Worm (Caenorhabditis elegans) whole organism, young adult: ENCODE results near the gene dac-1.
A peak's percentile ranks its signal among the peaks of the same experiment; 100 is the strongest.

Source experiments
- F22D6.2 ChIP-seq: sonication (generic microtip); optimal IDR thresholded peaks from 2 replicates; lab custom pipeline; 2016; ENCODE audit warnings: mild to moderate bottlenecking, missing genetic modification characterization, missing compliant biosample characterization
- F39B2.1 ChIP-seq: fragments of 200-800 bp; sonication (Bioruptor generic); IDR thresholded peaks from 2 replicates; pipeline ENCODE4 v1.3.6; 2022; ENCODE audit warnings: missing genetic modification reagents, missing genetic modification characterization, missing compliant biosample characterization
- T07F8.4 ChIP-seq: sonication (generic microtip); optimal IDR thresholded peaks from 2 replicates; lab custom pipeline; 2016; ENCODE audit warnings: mild to moderate bottlenecking, missing genetic modification characterization, moderate library complexity, missing compliant biosample characterization
- Y53F4B.3 ChIP-seq: fragments of 200-800 bp; sonication (Bioruptor generic); IDR thresholded peaks from 2 replicates; pipeline ENCODE4 v1.3.6; 2022; ENCODE audit warnings: missing genetic modification reagents, missing genetic modification characterization, missing compliant biosample characterization
- Y79H2A.3 ChIP-seq: fragments of 200-800 bp; sonication (Bioruptor generic); conservative IDR thresholded peaks from 2 replicates; pipeline ENCODE4 v1.3.6; 2022; ENCODE audit warnings: missing genetic modification reagents, missing genetic modification characterization, missing compliant biosample characterization
- aptf-2 ChIP-seq: fragments of 200-800 bp; sonication (Bioruptor generic); conservative IDR thresholded peaks from 2 replicates; pipeline ENCODE4 v1.3.6; 2022; ENCODE audit warnings: missing genetic modification reagents, missing genetic modification characterization, missing compliant biosample characterization
- atf-7 ChIP-seq: sonication (generic microtip); optimal IDR thresholded peaks from 2 replicates; lab custom pipeline; 2017; ENCODE audit warnings: mild to moderate bottlenecking, missing genetic modification characterization, missing compliant biosample characterization
- attf-3 ChIP-seq: fragments of 200-800 bp; sonication (Bioruptor generic); conservative IDR thresholded peaks from 2 replicates; pipeline ENCODE4 v1.3.6; 2022; ENCODE audit warnings: missing genetic modification reagents, missing genetic modification characterization, missing compliant biosample characterization
- attf-5 ChIP-seq: fragments of 200-800 bp; sonication (Bioruptor generic); optimal IDR thresholded peaks from 2 replicates; lab custom pipeline; 2018; ENCODE audit warnings: mild to moderate bottlenecking, missing genetic modification characterization, missing compliant biosample characterization
- bed-1 ChIP-seq: fragments of 200-800 bp; sonication (Bioruptor generic); IDR thresholded peaks from 2 replicates; pipeline ENCODE4 v1.3.6; 2022; ENCODE audit warnings: missing genetic modification reagents, missing genetic modification characterization, missing compliant biosample characterization
- ccch-3 ChIP-seq: fragments of 200-800 bp; sonication (Bioruptor generic); optimal IDR thresholded peaks from 2 replicates; lab custom pipeline; 2018; ENCODE audit warnings: mild to moderate bottlenecking, missing genetic modification characterization, missing compliant biosample characterization
- cebp-2 ChIP-seq: fragments of 200-800 bp; sonication (Bioruptor generic); IDR thresholded peaks from 2 replicates; pipeline ENCODE4 v1.3.6; 2022; ENCODE audit warnings: missing genetic modification characterization, missing compliant biosample characterization
- ceh-27 ChIP-seq: fragments of 200-800 bp; sonication (Bioruptor generic); optimal IDR thresholded peaks from 2 replicates; lab custom pipeline; 2018; ENCODE audit warnings: mild to moderate bottlenecking, missing genetic modification characterization, moderate library complexity, missing compliant biosample characterization
- ceh-91 ChIP-seq: fragments of 200-800 bp; sonication (Bioruptor generic); IDR thresholded peaks from 2 replicates; pipeline ENCODE4 v1.3.6; 2022; ENCODE audit warnings: missing genetic modification reagents, missing genetic modification characterization, missing compliant biosample characterization
- chd-7 ChIP-seq: sonication (generic microtip); optimal IDR thresholded peaks from 2 replicates; lab custom pipeline; 2016; ENCODE audit warnings: mild to moderate bottlenecking, missing genetic modification characterization, moderate library complexity, missing compliant biosample characterization
- dox-1 ChIP-seq: fragments of 200-800 bp; sonication (Bioruptor generic); IDR thresholded peaks from 2 replicates; pipeline ENCODE4 v1.3.6; 2022; ENCODE audit warnings: missing genetic modification reagents, missing genetic modification characterization, missing compliant biosample characterization
- dpl-1 ChIP-seq: fragments of 150-350 bp; optimal IDR thresholded peaks from 2 replicates; lab custom pipeline; 2014; ENCODE audit warnings: missing biosample characterization, missing genetic modification reagents, missing genetic modification characterization
- egl-18 ChIP-seq: fragments of 200-800 bp; sonication (Bioruptor generic); IDR thresholded peaks from 2 replicates; pipeline ENCODE4 v1.3.6; 2022; ENCODE audit warnings: missing genetic modification reagents, missing genetic modification characterization, missing compliant biosample characterization
- egrh-3 ChIP-seq: fragments of 200-800 bp; sonication (Bioruptor generic); IDR thresholded peaks from 2 replicates; pipeline ENCODE4 v1.3.6; 2022; ENCODE audit warnings: missing genetic modification reagents, missing genetic modification characterization, missing compliant biosample characterization
- fkh-3 ChIP-seq: sonication (generic microtip); optimal IDR thresholded peaks from 2 replicates; lab custom pipeline; 2016; ENCODE audit warnings: mild to moderate bottlenecking, missing genetic modification characterization, missing compliant biosample characterization
- gei-17 ChIP-seq: fragments of 200-800 bp; sonication (Bioruptor generic); optimal IDR thresholded peaks from 2 replicates; lab custom pipeline; 2018; ENCODE audit warnings: mild to moderate bottlenecking, missing genetic modification characterization, missing compliant biosample characterization
- hlh-12 ChIP-seq: sonication (generic microtip); optimal IDR thresholded peaks from 2 replicates; lab custom pipeline; 2016; ENCODE audit warnings: missing genetic modification characterization, missing compliant biosample characterization
- hmg-20 ChIP-seq: fragments of 200-800 bp; sonication (Bioruptor generic); IDR thresholded peaks from 2 replicates; pipeline ENCODE4 v1.3.6; 2022; ENCODE audit warnings: missing genetic modification reagents, missing genetic modification characterization, missing compliant biosample characterization
- hsf-1 ChIP-seq: fragments of 200-800 bp; sonication (Bioruptor generic); IDR thresholded peaks from 2 replicates; pipeline ENCODE4 v1.3.6; 2022; ENCODE audit warnings: missing genetic modification reagents, missing genetic modification characterization, missing compliant biosample characterization
- lag-1 ChIP-seq: fragments of 200-800 bp; sonication (Bioruptor generic); IDR thresholded peaks from 2 replicates; pipeline ENCODE4 v1.3.6; 2022; ENCODE audit warnings: missing genetic modification reagents, missing genetic modification characterization, missing compliant biosample characterization
- madf-8 ChIP-seq: fragments of 200-800 bp; sonication (Bioruptor generic); conservative IDR thresholded peaks from 2 replicates; pipeline ENCODE4 v1.3.6; 2022; ENCODE audit warnings: missing genetic modification reagents, missing genetic modification characterization, missing compliant biosample characterization
- nhr-120 ChIP-seq: fragments of 200-800 bp; sonication (Bioruptor generic); IDR thresholded peaks from 2 replicates; pipeline ENCODE4 v1.3.6; 2022; ENCODE audit warnings: missing genetic modification characterization, missing compliant biosample characterization
- nhr-179 ChIP-seq: sonication (generic microtip); optimal IDR thresholded peaks from 2 replicates; lab custom pipeline; 2016; ENCODE audit warnings: mild to moderate bottlenecking, missing genetic modification characterization, missing compliant biosample characterization
- nhr-90 ChIP-seq: sonication (generic microtip); optimal IDR thresholded peaks from 2 replicates; lab custom pipeline; 2016; ENCODE audit warnings: missing genotype, mild to moderate bottlenecking, missing genetic modification characterization, missing compliant biosample characterization
- pha-4 ChIP-seq: fragments of 150-350 bp; sonication (generic microtip); optimal IDR thresholded peaks from 2 replicates; lab custom pipeline; 2014; ENCODE audit warnings: missing biosample characterization, missing genetic modification reagents, missing genetic modification characterization
- sea-2 ChIP-seq: fragments of 200-800 bp; sonication (Bioruptor generic); IDR thresholded peaks from 2 replicates; pipeline ENCODE4 v1.3.6; 2022; ENCODE audit warnings: missing genetic modification characterization, missing compliant biosample characterization
- snpc-1.1 ChIP-seq: sonication (generic microtip); optimal IDR thresholded peaks from 2 replicates; lab custom pipeline; 2017; ENCODE audit warnings: missing genetic modification characterization, mild to moderate bottlenecking, missing compliant biosample characterization, antibody characterized with exemption, moderate library complexity, missing genotype, missing genetic modification reagents; ENCODE audit not compliant: insufficient read depth
- snpc-1.3 ChIP-seq: sonication (generic microtip); optimal IDR thresholded peaks from 2 replicates; lab custom pipeline; 2017; ENCODE audit warnings: missing genetic modification characterization, mild to moderate bottlenecking, missing compliant biosample characterization, antibody characterized with exemption, moderate library complexity, missing genotype, missing genetic modification reagents; ENCODE audit not compliant: insufficient read depth
- snpc-4 ChIP-seq, 5 experiments: fragments of 150-350 bp in 1 of 5; sonication (generic microtip) in 4 of 5; optimal IDR thresholded peaks; 2 replicates each; lab custom pipeline; 2014 to 2018; ENCODE audit warnings: missing genetic modification characterization in 5 of 5, missing biosample characterization in 3 of 5, antibody characterized with exemption in 2 of 5, mild to moderate bottlenecking in 2 of 5, missing compliant biosample characterization in 2 of 5, missing genotype in 2 of 5, moderate library complexity in 2 of 5, missing genetic modification reagents in 1 of 5
- somi-1 ChIP-seq: fragments of 200-800 bp; sonication (Bioruptor generic); optimal IDR thresholded peaks from 2 replicates; lab custom pipeline; 2018; ENCODE audit warnings: mild to moderate bottlenecking, missing genetic modification characterization, missing compliant biosample characterization
- tbx-9 ChIP-seq: sonication (generic microtip); optimal IDR thresholded peaks from 2 replicates; lab custom pipeline; 2016; ENCODE audit warnings: borderline replicate concordance, missing genetic modification characterization, inconsistent platforms, missing compliant biosample characterization
- unc-62 ChIP-seq: fragments of 150-350 bp; optimal IDR thresholded peaks from 2 replicates; lab custom pipeline; 2014; ENCODE audit warnings: missing biosample characterization, missing genetic modification reagents, missing genetic modification characterization
- zim-3 ChIP-seq: sonication (generic microtip); optimal IDR thresholded peaks from 2 replicates; lab custom pipeline; 2017; ENCODE audit warnings: mild to moderate bottlenecking, missing genetic modification characterization, moderate library complexity, missing compliant biosample characterization
- ztf-28 ChIP-seq: fragments of 200-800 bp; sonication (Bioruptor generic); IDR thresholded peaks from 2 replicates; pipeline ENCODE4 v1.3.6; 2022; ENCODE audit warnings: missing genetic modification reagents, missing genetic modification characterization, missing compliant biosample characterization
- ztf-3 ChIP-seq: fragments of 200-800 bp; sonication (Bioruptor generic); optimal IDR thresholded peaks from 2 replicates; lab custom pipeline; 2018; ENCODE audit warnings: mild to moderate bottlenecking, missing genetic modification characterization, missing compliant biosample characterization
- ztf-6 ChIP-seq: fragments of 200-800 bp; sonication (Bioruptor generic); IDR thresholded peaks from 2 replicates; pipeline ENCODE4 v1.3.6; 2022; ENCODE audit warnings: missing genetic modification reagents, missing genetic modification characterization, missing compliant biosample characterization

Gene dac-1

DNA sequence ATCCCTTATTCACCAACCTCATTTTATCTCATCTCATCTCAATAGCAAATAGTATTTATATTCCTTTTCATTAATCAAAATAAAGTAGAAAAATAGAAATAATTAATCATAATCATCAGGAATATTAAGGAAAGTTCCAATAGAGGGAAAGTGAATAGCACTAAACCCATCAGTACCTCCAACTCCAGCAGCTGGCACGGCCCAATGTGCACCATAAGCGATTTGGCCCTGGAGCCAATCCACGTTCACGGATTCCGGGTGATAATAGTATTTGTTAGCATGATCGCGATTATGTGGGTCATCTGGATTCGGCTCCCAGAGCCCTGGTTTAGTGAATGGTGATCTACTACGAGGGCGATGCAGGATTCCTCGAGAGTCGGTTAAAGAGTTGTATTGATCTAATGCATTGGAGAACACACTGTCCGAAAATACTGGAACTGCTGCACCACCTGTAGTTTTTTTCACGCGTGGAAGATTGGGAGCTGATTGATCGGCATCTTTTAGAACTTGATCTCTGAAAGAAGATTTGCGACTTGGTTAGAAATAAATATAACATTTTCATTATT is 19.9 kb downstream of the dac-1 start (continued):
- TF ChIP-seq ztf-3 (GFP tag; lab: Kevin White, UChicago) (peak; percentile 91), somi-1 (GFP tag; lab: Kevin White, UChicago) (peak; percentile 86), T07F8.4 (tag; lab: Kevin White, UChicago) (no peak), Y79H2A.3 (GFP tag; lab: Robert Waterston, UW) (peak; percentile 90), bed-1 (GFP tag; lab: Robert Waterston, UW) (peak; percentile 74; the same call in 1 of the 2 replicates), hlh-12 (no peak), F39B2.1 (GFP tag; lab: Robert Waterston, UW) (peak; percentile 72; the same call in 1 of the 2 replicates), F22D6.2 (tag; lab: Kevin White, UChicago) (peak; percentile 73), ztf-28 (no peak), aptf-2 (GFP tag; lab: Robert Waterston, UW) (peak; percentile 74), nhr-179 (tag; lab: Kevin White, UChicago) (peak; percentile 45), sea-2 (GFP tag; lab: Robert Waterston, UW) (no peak), cebp-2 (GFP tag; lab: Robert Waterston, UW) (peak; percentile 86), pha-4 (peak; percentile 62), madf-8 (GFP tag; lab: Robert Waterston, UW) (no peak), dox-1 (GFP tag; lab: Robert Waterston, UW) (peak; percentile 92), snpc-1.3 (no peak), chd-7 (tag; lab: Kevin White, UChicago) (peak; percentile 99), nhr-90 (peak; percentile 88), ccch-3 (GFP tag; lab: Kevin White, UChicago) (no peak), Y53F4B.3 (GFP tag; lab: Robert Waterston, UW) (no peak), attf-3 (GFP tag; lab: Robert Waterston, UW) (peak; percentile 69), attf-5 (GFP tag; lab: Kevin White, UChicago) (peak; percentile 86), egl-18 (GFP tag; lab: Robert Waterston, UW) (peak; percentile 89), gei-17 (peak; percentile 83), ztf-6 (peak; percentile 43; the same call in 1 of the 2 replicates), lag-1 (GFP tag; lab: Robert Waterston, UW) (0 out of 2 replicates have a peak, but pooled peaks have one; percentile 78), ceh-91 (no peak), hsf-1 (peak; percentile 82; the same call in 1 of the 2 replicates), fkh-3 (tag; lab: Kevin White, UChicago) (peak; percentile 99), hmg-20 (GFP tag; lab: Robert Waterston, UW) (peak; percentile 75), snpc-4 (GFP tag; optimal IDR thresholded peaks at IDR 0.05; lab: Kevin White, UChicago) (no peak), snpc-4 (tag; optimal IDR thresholded peaks at IDR 0.05; lab: Kevin White, UChicago) (peak in 2 of 4 experiments; percentile 27 to 48), ceh-27 (peak; percentile 81), atf-7 (tag; lab: Kevin White, UChicago) (peak; percentile 99), nhr-120 (peak; percentile 92; the same call in 1 of the 2 replicates), zim-3 (tag; lab: Kevin White, UChicago) (peak; percentile 100), snpc-1.1 (tag; lab: Kevin White, UChicago) (no peak), egrh-3 (GFP tag; lab: Robert Waterston, UW) (peak; percentile 34; the same call in 1 of the 2 replicates), tbx-9 (peak; percentile 97), dpl-1 (GFP tag; lab: Kevin White, UChicago) (no peak), unc-62 (GFP tag; lab: Kevin White, UChicago) (no peak)
